Fruit fly (Drosophila melanogaster) whole organism, wandering third instar larva: Measurements from ENCODE around the gene CG9515.

ENCODE experiments used
- dl ChIP-seq, 2 experiments: fragments of 175-275, 200-275 bp in 1 of 2; fragments of 200-275 bp in 1 of 2; sonication (Bioruptor generic); optimal IDR thresholded peaks; lab custom pipeline; 2018; ENCODE audit warnings: mild to moderate bottlenecking in 2 of 2, missing biosample characterization in 2 of 2, missing genetic modification characterization in 2 of 2, moderate library complexity in 2 of 2; ENCODE audit not compliant: partially characterized antibody in 2 of 2, insufficient read depth in 1 of 2
- ey ChIP-seq: fragments of 200-800 bp; sonication (Bioruptor generic); optimal IDR thresholded peaks from 2 replicates; lab custom pipeline; 2016; ENCODE audit warnings: missing biosample characterization, missing genetic modification characterization
- lola ChIP-seq: fragments of >200 bp; optimal IDR thresholded peaks from 2 replicates; lab custom pipeline; 2017; ENCODE audit warnings: missing biosample characterization, missing genetic modification characterization
- sage ChIP-seq: fragments of 200-800 bp; sonication (Bioruptor generic); optimal IDR thresholded peaks from 2 replicates; lab custom pipeline; 2016; ENCODE audit warnings: missing biosample characterization, mild to moderate bottlenecking, missing genetic modification characterization

DNA sequence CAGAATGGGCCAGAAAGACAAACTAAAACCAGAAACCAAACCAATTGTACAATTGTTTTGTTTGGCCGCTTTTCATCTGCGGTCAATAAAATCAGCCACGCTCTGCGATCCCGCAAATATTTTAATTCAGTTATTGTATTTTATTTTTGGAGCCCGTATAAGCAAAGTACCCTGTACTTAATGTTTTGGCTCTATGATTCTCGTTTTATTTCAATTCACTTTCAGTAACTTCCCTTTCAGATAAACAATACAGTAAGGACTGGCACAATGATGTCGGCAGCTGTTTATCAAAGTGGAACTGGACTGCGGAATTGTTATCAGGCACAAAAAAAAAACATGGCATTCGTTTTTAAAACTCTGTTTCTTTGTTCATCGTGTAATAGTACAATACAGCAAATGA is 5.6 kb upstream of the CG9515 start:
- TF ChIP-seq dl (GFP tag; optimal IDR thresholded peaks at IDR 0.05; lab: Kevin White, UChicago; ENCODE audit: insufficient read depth in 1 of 2, partially characterized antibody in 2 of 2) (no peak), ey (GFP tag; lab: Kevin White, UChicago) (no peak), lola (GFP tag; lab: Kevin White, UChicago) (no peak), sage (GFP tag; lab: Kevin White, UChicago) (no peak)
